Fruit fly (Drosophila melanogaster) whole organism, embryonic: ENCODE data around the gene CG6398.

Source experiments
- Bdp1 ChIP-seq: fragments of 200-800 bp; sonication (Bioruptor generic); optimal IDR thresholded peaks from 3 replicates; lab custom pipeline; 2016; ENCODE audit warnings: missing biosample characterization, missing genetic modification characterization
- CG10267 ChIP-seq: fragments of 200-800 bp; sonication (Bioruptor generic); optimal IDR thresholded peaks from 2 replicates; lab custom pipeline; 2018; ENCODE audit warnings: missing biosample characterization, mild to moderate bottlenecking, missing genetic modification characterization, moderate library complexity
- CG10321 ChIP-seq: fragments of 200-800 bp; sonication (Bioruptor generic); IDR thresholded peaks from 2 replicates; pipeline ENCODE4 v1.3.6; 2022; ENCODE audit warnings: missing biosample characterization, missing genetic modification characterization
- CG11695 ChIP-seq: fragments of 200-800 bp; sonication (Bioruptor generic); IDR thresholded peaks from 3 replicates; pipeline ENCODE4 v1.3.6; 2022; ENCODE audit warnings: missing biosample characterization, missing genetic modification characterization
- CG13424 ChIP-seq: fragments of 200-800 bp; sonication (Bioruptor generic); optimal IDR thresholded peaks from 2 replicates; lab custom pipeline; 2019; ENCODE audit warnings: missing biosample characterization, mild to moderate bottlenecking, missing genetic modification characterization, moderate library complexity
- CG13894 ChIP-seq: fragments of 200-800 bp; sonication (Bioruptor generic); optimal IDR thresholded peaks from 3 replicates; lab custom pipeline; 2018; ENCODE audit warnings: missing biosample characterization, mild to moderate bottlenecking, missing genetic modification characterization, moderate library complexity
- CG16779 ChIP-seq: fragments of 200-800 bp; sonication (Bioruptor generic); IDR thresholded peaks from 2 replicates; pipeline ENCODE4 v1.3.6; 2022; ENCODE audit warnings: missing biosample characterization, missing genetic modification characterization
- CG1832 ChIP-seq: fragments of 200-800 bp; sonication (Bioruptor generic); optimal IDR thresholded peaks from 2 replicates; lab custom pipeline; 2017; ENCODE audit warnings: missing biosample characterization, mild to moderate bottlenecking, missing genetic modification characterization, inconsistent platforms
- CG18599 ChIP-seq: fragments of 200-800 bp; sonication (Bioruptor generic); optimal IDR thresholded peaks from 3 replicates; lab custom pipeline; 2017; ENCODE audit warnings: missing biosample characterization, missing genetic modification characterization, mild to moderate bottlenecking, moderate library complexity, missing genetic modification reagents
- CG33213 ChIP-seq: fragments of 200-800 bp; sonication (Bioruptor generic); optimal IDR thresholded peaks from 3 replicates; lab custom pipeline; 2016; ENCODE audit warnings: missing biosample characterization, missing genetic modification characterization
- CG5953 ChIP-seq: fragments of 200-800 bp; sonication (Bioruptor generic); IDR thresholded peaks from 2 replicates; pipeline ENCODE4 v1.3.6; 2022; ENCODE audit warnings: missing biosample characterization, missing genetic modification characterization
- CG6813 ChIP-seq: fragments of 200-800 bp; sonication (Bioruptor generic); optimal IDR thresholded peaks from 2 replicates; lab custom pipeline; 2017; ENCODE audit warnings: missing biosample characterization, missing genetic modification characterization, mild to moderate bottlenecking, moderate library complexity, missing genetic modification reagents
- CG9932 ChIP-seq: fragments of 200-800 bp; sonication (Bioruptor generic); IDR thresholded peaks from 2 replicates; pipeline ENCODE4 v1.3.6; 2022; ENCODE audit warnings: missing biosample characterization, missing genetic modification characterization
- D ChIP-seq, 2 experiments: fragments of 200-800 bp in 1 of 2; fragments of >200 bp in 1 of 2; sonication (Bioruptor generic) in 1 of 2; optimal IDR thresholded peaks; 2 replicates in 1 of 2; 3 replicates in 1 of 2; lab custom pipeline; 2017; ENCODE audit warnings: mild to moderate bottlenecking in 1 of 2, missing biosample characterization in 1 of 2, missing genetic modification characterization in 1 of 2, missing genetic modification reagents in 1 of 2
- Dek ChIP-seq: fragments of 200-800 bp; sonication (Bioruptor generic); optimal IDR thresholded peaks from 3 replicates; lab custom pipeline; 2019; ENCODE audit warnings: missing biosample characterization, mild to moderate bottlenecking, missing genetic modification characterization, moderate library complexity
- E2f1 ChIP-seq: fragments of 200-800 bp; sonication (Bioruptor generic); IDR thresholded peaks from 2 replicates; pipeline ENCODE4 v1.3.6; 2022; ENCODE audit warnings: missing biosample characterization, missing genetic modification characterization
- Elba2 ChIP-seq: fragments of 200-800 bp; sonication (Bioruptor generic); optimal IDR thresholded peaks from 3 replicates; lab custom pipeline; 2016; ENCODE audit warnings: missing biosample characterization, missing genetic modification characterization
- Hmx ChIP-seq: fragments of 200-800 bp; sonication (Bioruptor generic); optimal IDR thresholded peaks from 2 replicates; lab custom pipeline; 2016; ENCODE audit warnings: missing biosample characterization, missing genetic modification characterization
- Hsf ChIP-seq: fragments of 200-800 bp; sonication (Bioruptor generic); optimal IDR thresholded peaks from 3 replicates; lab custom pipeline; 2016; ENCODE audit warnings: missing biosample characterization, missing genetic modification characterization
- Jarid2 ChIP-seq: fragments of 200-800 bp; sonication (Bioruptor generic); optimal IDR thresholded peaks from 3 replicates; lab custom pipeline; 2017; ENCODE audit warnings: mild to moderate bottlenecking, missing biosample characterization, missing genetic modification reagents, missing genetic modification characterization
- Kr ChIP-seq: fragments of 200-800 bp; sonication (Bioruptor generic); optimal IDR thresholded peaks from 2 replicates; lab custom pipeline; 2017; ENCODE audit warnings: missing biosample characterization, mild to moderate bottlenecking, missing genetic modification characterization
- Lhr ChIP-seq: fragments of 200-800 bp; sonication (Bioruptor generic); optimal IDR thresholded peaks from 3 replicates; lab custom pipeline; 2017; ENCODE audit warnings: mild to moderate bottlenecking, missing biosample characterization, missing genetic modification reagents, missing genetic modification characterization
- Lim3 ChIP-seq: fragments of 200-800 bp; sonication (Bioruptor generic); IDR thresholded peaks from 2 replicates; pipeline ENCODE4 v1.3.6; 2022; ENCODE audit warnings: missing biosample characterization, missing genetic modification characterization
- Myb ChIP-seq: fragments of 200-800 bp; sonication (Bioruptor generic); optimal IDR thresholded peaks from 2 replicates; lab custom pipeline; 2016; ENCODE audit warnings: missing biosample characterization, missing genetic modification characterization
- Nf-YB ChIP-seq: fragments of 200-800 bp; sonication (Bioruptor generic); optimal IDR thresholded peaks from 3 replicates; lab custom pipeline; 2019; ENCODE audit warnings: missing biosample characterization, mild to moderate bottlenecking, missing genetic modification characterization, moderate library complexity
- NfI ChIP-seq: fragments of 200-800 bp; sonication (Bioruptor generic); optimal IDR thresholded peaks from 3 replicates; lab custom pipeline; 2018; ENCODE audit warnings: missing biosample characterization, mild to moderate bottlenecking, missing genetic modification characterization, moderate library complexity
- Pdp1 ChIP-seq, 2 experiments: fragments of 200-800 bp; sonication (Bioruptor generic); optimal IDR thresholded peaks; 3 replicates each; lab custom pipeline; 2016; ENCODE audit warnings: missing biosample characterization in 2 of 2, missing genetic modification characterization in 2 of 2, mild to moderate bottlenecking in 1 of 2, moderate library complexity in 1 of 2
- Rx ChIP-seq: fragments of 200-800 bp; sonication (Bioruptor generic); IDR thresholded peaks from 2 replicates; pipeline ENCODE4 v1.3.6; 2022; ENCODE audit warnings: missing biosample characterization, missing genetic modification characterization
- Usf ChIP-seq: fragments of 200-800 bp; sonication (Bioruptor generic); optimal IDR thresholded peaks from 2 replicates; lab custom pipeline; 2017; ENCODE audit warnings: missing genotype, missing biosample characterization, missing genetic modification characterization
- bowl ChIP-seq: fragments of 200-800 bp; sonication (Bioruptor generic); IDR thresholded peaks from 2 replicates; pipeline ENCODE4 v1.3.6; 2022; ENCODE audit warnings: missing biosample characterization, missing genetic modification characterization
- cas ChIP-seq: fragments of 200-800 bp; sonication (Bioruptor generic); IDR thresholded peaks from 2 replicates; pipeline ENCODE4 v1.3.6; 2022; ENCODE audit warnings: missing biosample characterization, missing genetic modification characterization
- dmrt99B ChIP-seq: fragments of 200-800 bp; sonication (Bioruptor generic); optimal IDR thresholded peaks from 2 replicates; lab custom pipeline; 2018; ENCODE audit warnings: missing biosample characterization, mild to moderate bottlenecking, missing genetic modification characterization, moderate library complexity
- eyg ChIP-seq: fragments of 200-800 bp; sonication (Bioruptor generic); optimal IDR thresholded peaks from 3 replicates; lab custom pipeline; 2016; ENCODE audit warnings: missing biosample characterization, missing genetic modification characterization
- fd102C ChIP-seq: fragments of 200-800 bp; sonication (Bioruptor generic); optimal IDR thresholded peaks from 2 replicates; lab custom pipeline; 2018; ENCODE audit warnings: missing biosample characterization, mild to moderate bottlenecking, missing genetic modification characterization, moderate library complexity
- gcm2 ChIP-seq: fragments of 200-800 bp; sonication (Bioruptor generic); optimal IDR thresholded peaks from 2 replicates; lab custom pipeline; 2016; ENCODE audit warnings: missing biosample characterization, missing genetic modification characterization
- gem ChIP-seq: fragments of 200-800 bp; sonication (Bioruptor generic); optimal IDR thresholded peaks from 2 replicates; lab custom pipeline; 2019; ENCODE audit warnings: missing biosample characterization, mild to moderate bottlenecking, missing genetic modification characterization, moderate library complexity
- luna ChIP-seq: fragments of 200-800 bp; sonication (Bioruptor generic); optimal IDR thresholded peaks from 2 replicates; lab custom pipeline; 2016; ENCODE audit warnings: missing biosample characterization, missing genetic modification characterization
- onecut ChIP-seq: fragments of 200-800 bp; sonication (Bioruptor generic); IDR thresholded peaks from 2 replicates; pipeline ENCODE4 v1.3.6; 2022; ENCODE audit warnings: missing biosample characterization, missing genetic modification characterization
- rib ChIP-seq: fragments of 200-800 bp; sonication (Bioruptor generic); IDR thresholded peaks from 2 replicates; pipeline ENCODE4 v1.3.6; 2022; ENCODE audit warnings: missing biosample characterization, missing genetic modification characterization
- slbo ChIP-seq: fragments of 200-800 bp; sonication (Bioruptor generic); IDR thresholded peaks from 2 replicates; pipeline ENCODE4 v1.3.6; 2022; ENCODE audit warnings: missing biosample characterization, missing genetic modification characterization
- sna ChIP-seq: fragments of 200-800 bp; sonication (Bioruptor generic); IDR thresholded peaks from 2 replicates; pipeline ENCODE4 v1.3.6; 2022; ENCODE audit warnings: missing biosample characterization, missing genetic modification characterization; ENCODE audit not compliant: partially characterized antibody
- sob ChIP-seq: fragments of 200-800 bp; sonication (Bioruptor generic); IDR thresholded peaks from 2 replicates; pipeline ENCODE4 v1.3.6; 2022; ENCODE audit warnings: missing biosample characterization, missing genetic modification characterization
- ssp ChIP-seq: fragments of 200-800 bp; sonication (Bioruptor generic); IDR thresholded peaks from 2 replicates; pipeline ENCODE4 v1.3.6; 2022; ENCODE audit warnings: missing biosample characterization, missing genetic modification characterization
- stwl ChIP-seq: fragments of 200-800 bp; sonication (Bioruptor generic); optimal IDR thresholded peaks from 3 replicates; lab custom pipeline; 2018; ENCODE audit warnings: missing biosample characterization, mild to moderate bottlenecking, missing genetic modification characterization, moderate library complexity
- twi ChIP-seq: fragments of 200-800 bp; optimal IDR thresholded peaks from 2 replicates; lab custom pipeline; 2019; ENCODE audit warnings: missing biosample characterization, mild to moderate bottlenecking, missing genetic modification characterization, moderate library complexity
- tx ChIP-seq: fragments of 200-800 bp; sonication (Bioruptor generic); optimal IDR thresholded peaks from 2 replicates; lab custom pipeline; 2016; ENCODE audit warnings: missing biosample characterization, missing genetic modification characterization

The CG6398 gene

dm6 chrX:17829083-17829997, 1.3 kb upstream of the CG6398 start (continued):
- TF ChIP-seq onecut (GFP tag; lab: Robert Waterston, UW) (peak; percentile 31; the same call in 1 of the 2 replicates), CG13424 (tag; lab: Kevin White, UChicago) (peak; percentile 70), CG6813 (peak; percentile 39), luna (GFP tag; lab: Kevin White, UChicago) (no peak), Hsf (GFP tag; lab: Kevin White, UChicago) (peak; percentile 42), CG33213 (peak; percentile 15), Lhr (GFP tag; lab: Kevin White, UChicago) (peak; percentile 70), Usf (GFP tag; lab: Kevin White, UChicago) (peak; percentile 21), E2f1 (GFP tag; lab: Robert Waterston, UW) (0 out of 2 replicates have a peak, but pooled peaks have one; percentile 17), CG10267 (tag; lab: Kevin White, UChicago) (peak; percentile 76), sob (GFP tag; lab: Robert Waterston, UW) (no peak; the same call in 1 of the 2 replicates), Nf-YB (peak; percentile 55), Rx (no peak; the same call in 1 of the 2 replicates), ssp (no peak), tx (GFP tag; lab: Kevin White, UChicago) (no peak), NfI (GFP tag; lab: Kevin White, UChicago) (no peak), CG11695 (GFP tag; lab: Robert Waterston, UW) (peak; percentile 22; the same call in 1 of the 3 replicates), Pdp1 (GFP tag; optimal IDR thresholded peaks at IDR 0.05; lab: Kevin White, UChicago) (peak; percentile 26 to 36), dmrt99B (tag; lab: Kevin White, UChicago) (peak; percentile 82), CG10321 (GFP tag; lab: Robert Waterston, UW) (no peak), slbo (no peak), CG16779 (GFP tag; lab: Robert Waterston, UW) (no peak), Hmx (GFP tag; lab: Kevin White, UChicago) (no peak), eyg (GFP tag; lab: Kevin White, UChicago) (no peak), bowl (GFP tag; lab: Robert Waterston, UW) (no peak), stwl (no peak), Bdp1 (GFP tag; lab: Kevin White, UChicago) (no peak), cas (GFP tag; lab: Robert Waterston, UW) (no peak), CG13894 (no peak), rib (GFP tag; lab: Robert Waterston, UW) (no peak), D (optimal IDR thresholded peaks at IDR 0.05; lab: Kevin White, UChicago) (no peak), D (GFP tag; optimal IDR thresholded peaks at IDR 0.05; lab: Kevin White, UChicago) (peak; percentile 79), CG5953 (0 out of 2 replicates have a peak, but pooled peaks have one; percentile 6), Myb (GFP tag; lab: Kevin White, UChicago) (no peak), CG18599 (GFP tag; lab: Kevin White, UChicago) (peak; percentile 8), twi (peak; percentile 69), fd102C (GFP tag; lab: Kevin White, UChicago) (peak; percentile 9), sna (GFP tag; lab: Robert Waterston, UW) (no peak), CG9932 (no peak), Jarid2 (peak; percentile 15), Dek (tag; lab: Kevin White, UChicago) (peak; percentile 6), Lim3 (no peak), Kr (GFP tag; lab: Kevin White, UChicago) (no peak), CG1832 (GFP tag; lab: Kevin White, UChicago) (no peak), Elba2 (GFP tag; lab: Kevin White, UChicago) (no peak), gem (tag; lab: Kevin White, UChicago) (peak; percentile 84), gcm2 (GFP tag; lab: Kevin White, UChicago) (no peak)
